Worm (Caenorhabditis elegans) whole organism, mixed stage, embryonic: ENCODE results near the gene act-5.

Experiments used
- elt-1 ChIP-seq: sonication (generic microtip); optimal IDR thresholded peaks from 2 replicates; lab custom pipeline; 2017; ENCODE audit warnings: missing genetic modification characterization, mild to moderate bottlenecking, missing compliant biosample characterization, antibody characterized with exemption, moderate library complexity, borderline replicate concordance; ENCODE audit not compliant: insufficient read depth
- elt-3 ChIP-seq: fragments of 150-350 bp; optimal IDR thresholded peaks from 2 replicates; lab custom pipeline; 2014; ENCODE audit warnings: missing biosample characterization, missing genetic modification characterization
- nhr-12 ChIP-seq: fragments of 150-350 bp; optimal IDR thresholded peaks from 2 replicates; lab custom pipeline; 2014; ENCODE audit warnings: missing biosample characterization, missing genetic modification characterization
- nhr-237 ChIP-seq: fragments of 150-350 bp; optimal IDR thresholded peaks from 2 replicates; lab custom pipeline; 2014; ENCODE audit warnings: missing biosample characterization, missing genetic modification characterization
- unc-62 ChIP-seq: fragments of 150-350 bp; optimal IDR thresholded peaks from 2 replicates; lab custom pipeline; 2014; ENCODE audit warnings: missing biosample characterization, missing genetic modification reagents, missing genetic modification characterization
- ztf-11 ChIP-seq: fragments of 150-350 bp; optimal IDR thresholded peaks from 2 replicates; lab custom pipeline; 2014; ENCODE audit warnings: missing biosample characterization, missing genetic modification characterization

- no peak for TF ChIP-seq nhr-237 (tag; lab: Kevin White, UChicago)
- no peak for TF ChIP-seq ztf-11 (tag; lab: Kevin White, UChicago)
- no peak for TF ChIP-seq elt-1 (tag; lab: Kevin White, UChicago)
- TF ChIP-seq unc-62 (GFP tag; lab: Kevin White, UChicago): no peak
- TF ChIP-seq nhr-12 (tag; lab: Kevin White, UChicago): no peak
- no peak for TF ChIP-seq elt-3 (tag; lab: Kevin White, UChicago)
Observed at ce11 chrIII:13642227-13642626, 36.4 kb upstream of the act-5 start, which contains the start of gene T12D8.10.
